Worm (Caenorhabditis elegans) whole organism, young adult: Measurements from ENCODE around the gene sup-9.

ENCODE experiments used
- B0336.3 ChIP-seq: fragments of 200-800 bp; sonication (Bioruptor generic); IDR thresholded peaks from 2 replicates; pipeline ENCODE4 v1.3.6; 2022; ENCODE audit warnings: missing genetic modification characterization, missing compliant biosample characterization
- F39B2.1 ChIP-seq: fragments of 200-800 bp; sonication (Bioruptor generic); IDR thresholded peaks from 2 replicates; pipeline ENCODE4 v1.3.6; 2022; ENCODE audit warnings: missing genetic modification reagents, missing genetic modification characterization, missing compliant biosample characterization
- T07F8.4 ChIP-seq: sonication (generic microtip); optimal IDR thresholded peaks from 2 replicates; lab custom pipeline; 2016; ENCODE audit warnings: mild to moderate bottlenecking, missing genetic modification characterization, moderate library complexity, missing compliant biosample characterization
- ZK185.1 ChIP-seq: sonication (generic microtip); optimal IDR thresholded peaks from 2 replicates; lab custom pipeline; 2016; ENCODE audit warnings: mild to moderate bottlenecking, missing genetic modification characterization, missing compliant biosample characterization; ENCODE audit not compliant: poor library complexity, severe bottlenecking
- atf-7 ChIP-seq: sonication (generic microtip); optimal IDR thresholded peaks from 2 replicates; lab custom pipeline; 2017; ENCODE audit warnings: mild to moderate bottlenecking, missing genetic modification characterization, missing compliant biosample characterization
- dpff-1 ChIP-seq: sonication (generic microtip); optimal IDR thresholded peaks from 2 replicates; lab custom pipeline; 2017; ENCODE audit warnings: mild to moderate bottlenecking, missing genetic modification characterization, missing compliant biosample characterization
- ets-4 ChIP-seq: fragments of 200-800 bp; sonication (Bioruptor generic); optimal IDR thresholded peaks from 2 replicates; lab custom pipeline; 2018; ENCODE audit warnings: mild to moderate bottlenecking, missing genetic modification characterization, missing compliant biosample characterization
- gei-17 ChIP-seq: fragments of 200-800 bp; sonication (Bioruptor generic); optimal IDR thresholded peaks from 2 replicates; lab custom pipeline; 2018; ENCODE audit warnings: mild to moderate bottlenecking, missing genetic modification characterization, missing compliant biosample characterization
- lir-1 ChIP-seq: fragments of 200-800 bp; sonication (Bioruptor generic); conservative IDR thresholded peaks from 2 replicates; pipeline ENCODE4 v1.3.6; 2022; ENCODE audit warnings: missing genetic modification reagents, missing genetic modification characterization, missing compliant biosample characterization
- lsl-1 ChIP-seq: fragments of 200-800 bp; sonication (Bioruptor generic); optimal IDR thresholded peaks from 2 replicates; lab custom pipeline; 2018; ENCODE audit warnings: mild to moderate bottlenecking, missing genetic modification characterization, moderate library complexity, missing compliant biosample characterization
- sea-2 ChIP-seq: fragments of 200-800 bp; sonication (Bioruptor generic); IDR thresholded peaks from 2 replicates; pipeline ENCODE4 v1.3.6; 2022; ENCODE audit warnings: missing genetic modification characterization, missing compliant biosample characterization
- unc-62 ChIP-seq: fragments of 150-350 bp; optimal IDR thresholded peaks from 2 replicates; lab custom pipeline; 2014; ENCODE audit warnings: missing biosample characterization, missing genetic modification reagents, missing genetic modification characterization
- zfh-2 ChIP-seq: fragments of 200-800 bp; sonication (Bioruptor generic); conservative IDR thresholded peaks from 2 replicates; pipeline ENCODE4 v1.3.6; 2022; ENCODE audit warnings: missing genetic modification reagents, missing genetic modification characterization, missing compliant biosample characterization
- ztf-28 ChIP-seq: fragments of 200-800 bp; sonication (Bioruptor generic); IDR thresholded peaks from 2 replicates; pipeline ENCODE4 v1.3.6; 2022; ENCODE audit warnings: missing genetic modification reagents, missing genetic modification characterization, missing compliant biosample characterization
- ztf-6 ChIP-seq: fragments of 200-800 bp; sonication (Bioruptor generic); IDR thresholded peaks from 2 replicates; pipeline ENCODE4 v1.3.6; 2022; ENCODE audit warnings: missing genetic modification reagents, missing genetic modification characterization, missing compliant biosample characterization

Gene sup-9

ce11 chrII:2637359-2637758 is 49.5 kb downstream of the sup-9 start, which contains the start of gene F22E5.21:
F22E5.21 (minus strand) TSS chrII:2637459.
- no peak for TF ChIP-seq gei-17 (GFP tag; lab: Kevin White, UChicago)
- TF ChIP-seq lsl-1 (GFP tag; lab: Kevin White, UChicago), result no peak
- TF ChIP-seq T07F8.4, result no peak
- TF ChIP-seq zfh-2 (GFP tag; lab: Robert Waterston, UW), result no peak
- TF ChIP-seq lir-1, result no peak
- TF ChIP-seq sea-2, result no peak
- no peak for TF ChIP-seq ets-4
- no peak for TF ChIP-seq B0336.3 (GFP tag; lab: Robert Waterston, UW)
- no peak for TF ChIP-seq unc-62 (GFP tag; lab: Kevin White, UChicago)
- no peak for TF ChIP-seq atf-7 (tag; lab: Kevin White, UChicago)
- no peak for TF ChIP-seq F39B2.1 (GFP tag; lab: Robert Waterston, UW)
- no peak for TF ChIP-seq ztf-6 (GFP tag; lab: Robert Waterston, UW)
- TF ChIP-seq ZK185.1 (tag; lab: Kevin White, UChicago), result no peak
- no peak for TF ChIP-seq dpff-1
- TF ChIP-seq ztf-28 (GFP tag; lab: Robert Waterston, UW), result no peak
